Worm (Caenorhabditis elegans): ENCODE data around the gene Y53F4B.14.

DNA sequence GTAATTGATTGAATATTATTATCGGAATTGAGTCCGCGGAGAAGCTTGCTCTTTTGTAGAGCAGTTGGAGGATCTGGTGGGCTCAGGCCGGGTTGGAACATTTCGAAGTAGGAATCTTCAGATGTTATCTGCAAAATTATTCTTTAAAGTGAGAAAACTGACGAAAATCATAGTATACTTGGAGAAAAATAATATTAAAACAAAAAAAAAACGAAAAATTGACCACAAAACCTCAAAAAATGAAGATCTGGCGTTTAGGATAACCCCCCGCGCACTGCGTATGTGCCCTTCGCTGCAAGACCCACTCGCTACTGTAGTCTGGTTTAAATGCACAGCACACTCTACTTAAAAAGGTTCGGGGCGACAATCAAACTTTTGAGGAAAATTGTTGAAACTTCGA lies 34.4 kb upstream of the Y53F4B.14 start, which contains the start of gene Y53F4B.10:
- no peak for TF ChIP-seq fos-1 (tag; optimal IDR thresholded peaks at IDR 0.05)
- TF ChIP-seq aly-2 (tag; optimal IDR thresholded peaks at IDR 0.05): no peak
- no peak for TF ChIP-seq nhr-10 (tag; optimal IDR thresholded peaks at IDR 0.05)
- no peak for TF ChIP-seq nhr-21 (tag; optimal IDR thresholded peaks at IDR 0.05)
- no peak for TF ChIP-seq mbf-1 (tag; optimal IDR thresholded peaks at IDR 0.05)
- TF ChIP-seq snpc-4 (tag; optimal IDR thresholded peaks at IDR 0.05): no peak

Data from whole organism, L2 larva.